1 fruit fly cellular context compared by ENCODE assay signal in genomic region chrX:2396204-2396882, dm6.
A peak's percentile ranks its signal among the peaks of the same experiment; 100 is the strongest.
TF ChIP-seq lines count a peak whose summit lies in the region.

No protein-coding gene starts in this region.

TF ChIP-seq in whole organism, embryonic, 481 proteins besides CTCF, POLR2A, EP300 and RAD21 (continued from another document and continues in another):
- TF ChIP-seq vnd (GFP tag; IDR thresholded peaks at IDR 0.05; lab: Robert Waterston, UW; ENCODE audit: partially characterized antibody) (0 out of 3 replicates have a peak, but pooled peaks have one; percentile 24), CG17612 (GFP tag; IDR thresholded peaks at IDR 0.05; lab: Robert Waterston, UW) (no peak), CG3281 (GFP tag; optimal IDR thresholded peaks at IDR 0.05; lab: Kevin White, UChicago) (no peak), Rfx (GFP tag; IDR thresholded peaks at IDR 0.05; lab: Robert Waterston, UW) (no peak), CG2889 (GFP tag; IDR thresholded peaks at IDR 0.05; lab: Robert Waterston, UW) (no peak), CG33557 (GFP tag; optimal IDR thresholded peaks at IDR 0.05; lab: Kevin White, UChicago) (peak; percentile 58), D19B (GFP tag; optimal IDR thresholded peaks at IDR 0.05; lab: Kevin White, UChicago) (no peak), E2f2 (GFP tag; IDR thresholded peaks at IDR 0.05; lab: Robert Waterston, UW) (0 out of 2 replicates have a peak, but pooled peaks have one; percentile 18), CG7372 (GFP tag; IDR thresholded peaks at IDR 0.05; lab: Robert Waterston, UW) (no peak), D19A (tag; optimal IDR thresholded peaks at IDR 0.05; lab: Kevin White, UChicago) (peak; percentile 58), phol (tag; optimal IDR thresholded peaks at IDR 0.05; lab: Kevin White, UChicago) (peak; percentile 67), gcm (GFP tag; optimal IDR thresholded peaks at IDR 0.05; lab: Kevin White, UChicago) (peak; percentile 30), CG8290 (GFP tag; optimal IDR thresholded peaks at IDR 0.05; lab: Kevin White, UChicago) (no peak), CG8290 (tag; optimal IDR thresholded peaks at IDR 0.05; lab: Kevin White, UChicago) (no peak), ato (GFP tag; IDR thresholded peaks at IDR 0.05; lab: Robert Waterston, UW; ENCODE audit: partially characterized antibody) (no peak), CG13424 (tag; optimal IDR thresholded peaks at IDR 0.05; lab: Kevin White, UChicago) (peak; percentile 52), NfI (GFP tag; optimal IDR thresholded peaks at IDR 0.05; lab: Kevin White, UChicago) (peak; percentile 4), lola (GFP tag; optimal IDR thresholded peaks at IDR 0.05; lab: Kevin White, UChicago) (peak in 1 of 3 experiments; percentile 64), HmgZ (tag; optimal IDR thresholded peaks at IDR 0.05; lab: Kevin White, UChicago) (no peak), repo (GFP tag; optimal IDR thresholded peaks at IDR 0.05; lab: Kevin White, UChicago) (no peak), salm (tag; optimal IDR thresholded peaks at IDR 0.05; lab: Kevin White, UChicago) (peak; percentile 28), CG6854 (GFP tag; optimal IDR thresholded peaks at IDR 0.05; lab: Kevin White, UChicago) (no peak), cato (GFP tag; optimal IDR thresholded peaks at IDR 0.05; lab: Kevin White, UChicago; ENCODE audit: borderline replicate concordance) (no peak), z (GFP tag; IDR thresholded peaks at IDR 0.05; lab: Robert Waterston, UW) (no peak), CG15601 (tag; optimal IDR thresholded peaks at IDR 0.05; lab: Kevin White, UChicago) (peak; percentile 45), lov (optimal IDR thresholded peaks at IDR 0.05; lab: Kevin White, UChicago) (no peak), lov (GFP tag; IDR thresholded peaks at IDR 0.05; lab: Robert Waterston, UW) (no peak), CG12744 (GFP tag; optimal IDR thresholded peaks at IDR 0.05; lab: Kevin White, UChicago) (no peak), CG12391 (tag; optimal IDR thresholded peaks at IDR 0.05; lab: Kevin White, UChicago) (peak; percentile 53), ap (GFP tag; IDR thresholded peaks at IDR 0.05; lab: Robert Waterston, UW) (no peak), HmgD (GFP tag; optimal IDR thresholded peaks at IDR 0.05; lab: Kevin White, UChicago) (no peak), CG1792 (GFP tag; optimal IDR thresholded peaks at IDR 0.05; lab: Kevin White, UChicago) (no peak), NK7.1 (GFP tag; optimal IDR thresholded peaks at IDR 0.05; lab: Kevin White, UChicago) (no peak), toy (GFP tag; IDR thresholded peaks at IDR 0.05; lab: Robert Waterston, UW) (no peak), CG6654 (GFP tag; optimal IDR thresholded peaks at IDR 0.05; lab: Kevin White, UChicago) (no peak), seq (GFP tag; IDR thresholded peaks at IDR 0.05; lab: Robert Waterston, UW) (no peak), corto (GFP tag; optimal IDR thresholded peaks at IDR 0.05; lab: Kevin White, UChicago) (no peak), sens (GFP tag; lab: Kevin White, UChicago) (peak; percentile 87), Hmr (GFP tag; optimal IDR thresholded peaks at IDR 0.05; lab: Kevin White, UChicago) (no peak), CG4328 (GFP tag; optimal IDR thresholded peaks at IDR 0.05; lab: Kevin White, UChicago) (no peak), sug (tag; optimal IDR thresholded peaks at IDR 0.05; lab: Kevin White, UChicago) (no peak), CG30403 (GFP tag; optimal IDR thresholded peaks at IDR 0.05; lab: Kevin White, UChicago) (peak; percentile 51), CG2202 (tag; optimal IDR thresholded peaks at IDR 0.05; lab: Kevin White, UChicago) (peak; percentile 42), dm (GFP tag; optimal IDR thresholded peaks at IDR 0.05; lab: Kevin White, UChicago) (no peak), CG5953 (GFP tag; IDR thresholded peaks at IDR 0.05; lab: Robert Waterston, UW) (no peak), ftz-f1 (GFP tag; optimal IDR thresholded peaks at IDR 0.05; lab: Kevin White, UChicago) (no peak), CG42726 (GFP tag; IDR thresholded peaks at IDR 0.05; lab: Robert Waterston, UW; ENCODE audit: partially characterized antibody) (no peak), slbo (GFP tag; IDR thresholded peaks at IDR 0.05; lab: Robert Waterston, UW) (no peak), CG32772 (GFP tag; IDR thresholded peaks at IDR 0.05; lab: Robert Waterston, UW) (peak; percentile 38; the same call in 1 of the 2 replicates), Dad (GFP tag; optimal IDR thresholded peaks at IDR 0.05; lab: Kevin White, UChicago) (no peak), Dp (GFP tag; optimal IDR thresholded peaks at IDR 0.05; lab: Kevin White, UChicago) (no peak), pan (optimal IDR thresholded peaks at IDR 0.05; lab: Kevin White, UChicago) (no peak), pan (GFP tag; optimal IDR thresholded peaks at IDR 0.05 in 1 of 2, IDR thresholded peaks at IDR 0.05 in 1 of 2) (peak in 1 of 2 experiments; percentile 51), CG10431 (GFP tag; optimal IDR thresholded peaks at IDR 0.05; lab: Kevin White, UChicago) (no peak), H2.0 (GFP tag; IDR thresholded peaks at IDR 0.05; lab: Robert Waterston, UW) (no peak; the same call in 1 of the 2 replicates), CG7987 (GFP tag; optimal IDR thresholded peaks at IDR 0.05; lab: Kevin White, UChicago) (no peak), btn (GFP tag; optimal IDR thresholded peaks at IDR 0.05; lab: Kevin White, UChicago) (no peak), Opbp (GFP tag; IDR thresholded peaks at IDR 0.05; lab: Robert Waterston, UW; ENCODE audit: partially characterized antibody) (no peak), CG13624 (GFP tag; optimal IDR thresholded peaks at IDR 0.05; lab: Kevin White, UChicago) (no peak), CG18599 (GFP tag; optimal IDR thresholded peaks at IDR 0.05; lab: Kevin White, UChicago) (peak; percentile 50), disco-r (GFP tag; optimal IDR thresholded peaks at IDR 0.05; lab: Kevin White, UChicago) (no peak), Nf-YB (GFP tag; optimal IDR thresholded peaks at IDR 0.05; lab: Kevin White, UChicago) (peak; percentile 26), ssp (GFP tag; IDR thresholded peaks at IDR 0.05; lab: Robert Waterston, UW) (0 out of 2 replicates have a peak, but pooled peaks have one; percentile 11), CG17328 (GFP tag; IDR thresholded peaks at IDR 0.05; lab: Robert Waterston, UW) (0 out of 2 replicates have a peak, but pooled peaks have one; percentile 30), crp (GFP tag; optimal IDR thresholded peaks at IDR 0.05; lab: Kevin White, UChicago) (no peak), CG15073 (GFP tag; optimal IDR thresholded peaks at IDR 0.05; lab: Kevin White, UChicago) (no peak), Jarid2 (GFP tag; optimal IDR thresholded peaks at IDR 0.05; lab: Kevin White, UChicago) (peak; percentile 31), so (GFP tag; IDR thresholded peaks at IDR 0.05; lab: Robert Waterston, UW) (no peak), CG2120 (GFP tag; optimal IDR thresholded peaks at IDR 0.05; lab: Kevin White, UChicago) (no peak), CG6254 (GFP tag; optimal IDR thresholded peaks at IDR 0.05; lab: Kevin White, UChicago) (peak; percentile 58), Sox100B (GFP tag; optimal IDR thresholded peaks at IDR 0.05; lab: Kevin White, UChicago) (peak; percentile 65), trem (tag; optimal IDR thresholded peaks at IDR 0.05; lab: Kevin White, UChicago) (peak; percentile 44), C15 (GFP tag; IDR thresholded peaks at IDR 0.05; lab: Robert Waterston, UW) (no peak), sqz (GFP tag; optimal IDR thresholded peaks at IDR 0.05; lab: Kevin White, UChicago) (peak; percentile 68), dati (GFP tag; IDR thresholded peaks at IDR 0.05; lab: Robert Waterston, UW) (no peak), CG31224 (GFP tag; IDR thresholded peaks at IDR 0.05; lab: Robert Waterston, UW) (no peak), nmo (GFP tag; optimal IDR thresholded peaks at IDR 0.05; lab: Kevin White, UChicago) (peak; percentile 77), Gug (GFP tag; IDR thresholded peaks at IDR 0.05; lab: Robert Waterston, UW) (no peak), CG7786 (GFP tag; optimal IDR thresholded peaks at IDR 0.05; lab: Kevin White, UChicago) (no peak), Ada2b (GFP tag; IDR thresholded peaks at IDR 0.05; lab: Robert Waterston, UW) (0 out of 2 replicates have a peak, but pooled peaks have one; percentile 22), Atf-2 (GFP tag; optimal IDR thresholded peaks at IDR 0.05; lab: Kevin White, UChicago) (no peak), chm (GFP tag; IDR thresholded peaks at IDR 0.05; lab: Robert Waterston, UW) (no peak), aop (GFP tag; IDR thresholded peaks at IDR 0.05; lab: Robert Waterston, UW) (no peak), fd64A (GFP tag; optimal IDR thresholded peaks at IDR 0.05; lab: Kevin White, UChicago) (no peak), CG3407 (GFP tag; optimal IDR thresholded peaks at IDR 0.05; lab: Kevin White, UChicago) (peak; percentile 23), pb (GFP tag; optimal IDR thresholded peaks at IDR 0.05; lab: Kevin White, UChicago) (no peak), Optix (GFP tag; IDR thresholded peaks at IDR 0.05; lab: Robert Waterston, UW) (no peak), CG33213 (GFP tag; optimal IDR thresholded peaks at IDR 0.05; lab: Kevin White, UChicago) (no peak), her (GFP tag; optimal IDR thresholded peaks at IDR 0.05; lab: Kevin White, UChicago) (no peak), HLH54F (GFP tag; optimal IDR thresholded peaks at IDR 0.05; lab: Kevin White, UChicago) (no peak), cwo (GFP tag; optimal IDR thresholded peaks at IDR 0.05; lab: Kevin White, UChicago) (no peak), Sry-δ (GFP tag; optimal IDR thresholded peaks at IDR 0.05; lab: Kevin White, UChicago) (no peak), CG31441 (GFP tag; IDR thresholded peaks at IDR 0.05; lab: Robert Waterston, UW) (peak; percentile 69), CG15269 (tag; optimal IDR thresholded peaks at IDR 0.05; lab: Kevin White, UChicago) (peak; percentile 44), Oli (tag; optimal IDR thresholded peaks at IDR 0.05; lab: Kevin White, UChicago) (peak; percentile 67), Max (GFP tag; optimal IDR thresholded peaks at IDR 0.05; lab: Kevin White, UChicago) (no peak), CG18764 (GFP tag; optimal IDR thresholded peaks at IDR 0.05; lab: Kevin White, UChicago) (peak; percentile 34), CG18262 (tag; optimal IDR thresholded peaks at IDR 0.05; lab: Kevin White, UChicago) (peak; percentile 76), Dref (GFP tag; IDR thresholded peaks at IDR 0.05; lab: Robert Waterston, UW) (no peak), kah (GFP tag; optimal IDR thresholded peaks at IDR 0.05; lab: Kevin White, UChicago) (no peak), CG11696 (GFP tag; IDR thresholded peaks at IDR 0.05; lab: Robert Waterston, UW) (no peak), Bteb2 (GFP tag; optimal IDR thresholded peaks at IDR 0.05; lab: Kevin White, UChicago) (no peak), tio (GFP tag; optimal IDR thresholded peaks at IDR 0.05; lab: Kevin White, UChicago) (peak; percentile 22), CG6683 (GFP tag; optimal IDR thresholded peaks at IDR 0.05; lab: Kevin White, UChicago) (no peak), yki (optimal IDR thresholded peaks at IDR 0.05; lab: Kevin White, UChicago) (no peak), CG3995 (GFP tag; optimal IDR thresholded peaks at IDR 0.05; lab: Kevin White, UChicago) (no peak), Xbp1 (GFP tag; optimal IDR thresholded peaks at IDR 0.05; lab: Kevin White, UChicago) (peak; percentile 30), sima (GFP tag; optimal IDR thresholded peaks at IDR 0.05; lab: Kevin White, UChicago) (no peak), CG12155 (GFP tag; optimal IDR thresholded peaks at IDR 0.05; lab: Kevin White, UChicago) (no peak), CG8924 (tag; optimal IDR thresholded peaks at IDR 0.05; lab: Kevin White, UChicago) (peak; percentile 58), CkIIα-i1 (GFP tag; IDR thresholded peaks at IDR 0.05; lab: Robert Waterston, UW) (no peak), esg (GFP tag; conservative IDR thresholded peaks at IDR 0.05; lab: Robert Waterston, UW) (no peak), vfl (GFP tag; optimal IDR thresholded peaks at IDR 0.05; lab: Kevin White, UChicago) (no peak), Rx (GFP tag; IDR thresholded peaks at IDR 0.05; lab: Robert Waterston, UW) (no peak), ci (GFP tag; IDR thresholded peaks at IDR 0.05; lab: Robert Waterston, UW) (peak; percentile 45; the same call in 1 of the 3 replicates), Myb (GFP tag; optimal IDR thresholded peaks at IDR 0.05; lab: Kevin White, UChicago) (no peak), MTF-1 (GFP tag; optimal IDR thresholded peaks at IDR 0.05; lab: Kevin White, UChicago; ENCODE audit: borderline replicate concordance) (no peak), Tbp (GFP tag; optimal IDR thresholded peaks at IDR 0.05; lab: Kevin White, UChicago) (no peak), bsh (GFP tag; optimal IDR thresholded peaks at IDR 0.05; lab: Kevin White, UChicago) (peak in 1 of 2 experiments; percentile 73), en (GFP tag; optimal IDR thresholded peaks at IDR 0.05; lab: Kevin White, UChicago) (no peak), stc (GFP tag; IDR thresholded peaks at IDR 0.05; lab: Robert Waterston, UW) (peak; percentile 49; the same call in 1 of the 2 replicates), CG10565 (GFP tag; optimal IDR thresholded peaks at IDR 0.05; lab: Kevin White, UChicago) (no peak), Pdp1 (GFP tag; optimal IDR thresholded peaks at IDR 0.05; lab: Kevin White, UChicago) (no peak), TFAM (GFP tag; optimal IDR thresholded peaks at IDR 0.05; lab: Kevin White, UChicago) (no peak), Dek (tag; optimal IDR thresholded peaks at IDR 0.05; lab: Kevin White, UChicago) (no peak), CG9932 (GFP tag; IDR thresholded peaks at IDR 0.05; lab: Robert Waterston, UW) (no peak), slp2 (GFP tag; optimal IDR thresholded peaks at IDR 0.05; lab: Kevin White, UChicago) (no peak), run (tag; optimal IDR thresholded peaks at IDR 0.05; lab: Kevin White, UChicago) (no peak), CG1529 (GFP tag; optimal IDR thresholded peaks at IDR 0.05; lab: Kevin White, UChicago) (peak; percentile 31), pum (GFP tag; optimal IDR thresholded peaks at IDR 0.05; lab: Kevin White, UChicago) (no peak), pfk (GFP tag; optimal IDR thresholded peaks at IDR 0.05; lab: Kevin White, UChicago) (no peak), CG11247 (GFP tag; IDR thresholded peaks at IDR 0.05; lab: Robert Waterston, UW) (no peak), CG7556 (GFP tag; optimal IDR thresholded peaks at IDR 0.05; lab: Kevin White, UChicago) (peak; percentile 59), CG30431 (GFP tag; optimal IDR thresholded peaks at IDR 0.05; lab: Kevin White, UChicago) (peak; percentile 9), cas (GFP tag; IDR thresholded peaks at IDR 0.05; lab: Robert Waterston, UW) (no peak), CG16813 (GFP tag; IDR thresholded peaks at IDR 0.05; lab: Robert Waterston, UW; ENCODE audit: partially characterized antibody) (no peak)
